Fruit fly (Drosophila melanogaster) whole organism, embryonic: ENCODE measurements around the gene CG10324.

ENCODE experiments used
- CG10147 ChIP-seq: fragments of 200-800 bp; sonication (Bioruptor generic); optimal IDR thresholded peaks from 2 replicates; lab custom pipeline; 2019; ENCODE audit warnings: missing biosample characterization, mild to moderate bottlenecking, missing genetic modification characterization, moderate library complexity
- CG10321 ChIP-seq: fragments of 200-800 bp; sonication (Bioruptor generic); IDR thresholded peaks from 2 replicates; pipeline ENCODE4 v1.3.6; 2022; ENCODE audit warnings: missing biosample characterization, missing genetic modification characterization
- CG10979 ChIP-seq: fragments of 200-800 bp; sonication (Bioruptor generic); optimal IDR thresholded peaks from 2 replicates; lab custom pipeline; 2018; ENCODE audit warnings: missing biosample characterization, mild to moderate bottlenecking, missing genetic modification characterization, moderate library complexity
- CG11504 ChIP-seq: fragments of 200-800 bp; sonication (Bioruptor generic); optimal IDR thresholded peaks from 3 replicates; lab custom pipeline; 2019; ENCODE audit warnings: missing biosample characterization, mild to moderate bottlenecking, missing genetic modification characterization, moderate library complexity
- CG12219 ChIP-seq: fragments of 200-800 bp; sonication (Bioruptor generic); optimal IDR thresholded peaks from 3 replicates; lab custom pipeline; 2018; ENCODE audit warnings: missing biosample characterization, mild to moderate bottlenecking, missing genetic modification characterization
- CG12391 ChIP-seq: fragments of 200-800 bp; sonication (Bioruptor generic); optimal IDR thresholded peaks from 3 replicates; lab custom pipeline; 2018; ENCODE audit warnings: missing biosample characterization, mild to moderate bottlenecking, missing genetic modification characterization, moderate library complexity
- CG14710 ChIP-seq: fragments of 200-800 bp; sonication (Bioruptor generic); optimal IDR thresholded peaks from 3 replicates; lab custom pipeline; 2019; ENCODE audit warnings: missing biosample characterization, mild to moderate bottlenecking, missing genetic modification characterization, moderate library complexity
- CG15269 ChIP-seq: fragments of 200-800 bp; sonication (Bioruptor generic); optimal IDR thresholded peaks from 2 replicates; lab custom pipeline; 2018; ENCODE audit warnings: missing biosample characterization, mild to moderate bottlenecking, missing genetic modification characterization, moderate library complexity
- CG16813 ChIP-seq: fragments of 200-800 bp; sonication (Bioruptor generic); IDR thresholded peaks from 3 replicates; pipeline ENCODE4 v1.3.6; 2022; ENCODE audit warnings: missing biosample characterization, missing genetic modification characterization; ENCODE audit not compliant: partially characterized antibody
- CG34224 ChIP-seq: fragments of 200-800 bp; sonication (Bioruptor generic); IDR thresholded peaks from 3 replicates; pipeline ENCODE4 v1.3.6; 2022; ENCODE audit warnings: missing biosample characterization, missing genetic modification characterization; ENCODE audit not compliant: partially characterized antibody
- CG4404 ChIP-seq: fragments of 200-800 bp; sonication (Bioruptor generic); IDR thresholded peaks from 2 replicates; pipeline ENCODE4 v1.3.6; 2022; ENCODE audit warnings: missing biosample characterization, missing genetic modification characterization
- CG4707 ChIP-seq: fragments of 200-800 bp; sonication (Bioruptor generic); optimal IDR thresholded peaks from 2 replicates; lab custom pipeline; 2018; ENCODE audit warnings: missing biosample characterization, mild to moderate bottlenecking, missing genetic modification characterization, moderate library complexity
- CG5245 ChIP-seq: fragments of 200-800 bp; sonication (Bioruptor generic); optimal IDR thresholded peaks from 3 replicates; lab custom pipeline; 2016; ENCODE audit warnings: missing biosample characterization, missing genetic modification characterization
- CG6654 ChIP-seq: fragments of 200-800 bp; sonication (Bioruptor generic); optimal IDR thresholded peaks from 2 replicates; lab custom pipeline; 2017; ENCODE audit warnings: missing biosample characterization, mild to moderate bottlenecking, missing genetic modification characterization
- CG7963 ChIP-seq: fragments of 200-800 bp; sonication (Bioruptor generic); IDR thresholded peaks from 3 replicates; pipeline ENCODE4 v1.3.6; 2022; ENCODE audit warnings: missing biosample characterization, missing genetic modification characterization; ENCODE audit not compliant: partially characterized antibody
- CG9609 ChIP-seq: fragments of 200-800 bp; sonication (Bioruptor generic); optimal IDR thresholded peaks from 3 replicates; lab custom pipeline; 2016; ENCODE audit warnings: missing biosample characterization, missing genetic modification characterization
- Dll ChIP-seq: fragments of 200-800 bp; sonication (Bioruptor generic); IDR thresholded peaks from 4 replicates; pipeline ENCODE4 v1.3.6; 2022; ENCODE audit warnings: missing biosample characterization, missing genetic modification characterization; ENCODE audit not compliant: partially characterized antibody
- ERR ChIP-seq: fragments of 200-800 bp; sonication (Bioruptor generic); optimal IDR thresholded peaks from 2 replicates; lab custom pipeline; 2016; ENCODE audit warnings: missing biosample characterization, missing genetic modification characterization
- Elba2 ChIP-seq: fragments of 200-800 bp; sonication (Bioruptor generic); optimal IDR thresholded peaks from 3 replicates; lab custom pipeline; 2016; ENCODE audit warnings: missing biosample characterization, missing genetic modification characterization
- Ets97D ChIP-seq: fragments of 200-800 bp; sonication (Bioruptor generic); optimal IDR thresholded peaks from 3 replicates; lab custom pipeline; 2016; ENCODE audit warnings: missing biosample characterization, missing genetic modification characterization
- Hr78 ChIP-seq, 2 experiments: fragments of 200-800 bp in 1 of 2; fragments of >200 bp in 1 of 2; sonication (Bioruptor generic) in 1 of 2; optimal IDR thresholded peaks; 2 replicates each; lab custom pipeline; 2017 to 2019; ENCODE audit warnings: missing biosample characterization in 2 of 2, missing genetic modification characterization in 2 of 2, mild to moderate bottlenecking in 1 of 2, moderate library complexity in 1 of 2
- Kr ChIP-seq: fragments of 200-800 bp; sonication (Bioruptor generic); optimal IDR thresholded peaks from 2 replicates; lab custom pipeline; 2017; ENCODE audit warnings: missing biosample characterization, mild to moderate bottlenecking, missing genetic modification characterization
- MBD-R2 ChIP-seq: fragments of 200-800 bp; sonication (Bioruptor generic); IDR thresholded peaks from 2 replicates; pipeline ENCODE4 v1.3.6; 2022; ENCODE audit warnings: missing biosample characterization, missing genetic modification characterization
- MESR4 ChIP-seq: fragments of 200-800 bp; sonication (Bioruptor generic); optimal IDR thresholded peaks from 2 replicates; lab custom pipeline; 2018; ENCODE audit warnings: missing biosample characterization, mild to moderate bottlenecking, missing genetic modification characterization, moderate library complexity
- Mrtf ChIP-seq: fragments of 200-800 bp; sonication (Bioruptor generic); IDR thresholded peaks from 3 replicates; pipeline ENCODE4 v1.3.6; 2022; ENCODE audit warnings: missing biosample characterization, missing genetic modification characterization
- Myb ChIP-seq: fragments of 200-800 bp; sonication (Bioruptor generic); optimal IDR thresholded peaks from 2 replicates; lab custom pipeline; 2016; ENCODE audit warnings: missing biosample characterization, missing genetic modification characterization
- Opbp ChIP-seq: fragments of 200-800 bp; sonication (Bioruptor generic); IDR thresholded peaks from 3 replicates; pipeline ENCODE4 v1.3.6; 2022; ENCODE audit warnings: missing biosample characterization, missing genetic modification characterization; ENCODE audit not compliant: partially characterized antibody
- PHDP ChIP-seq: fragments of 200-800 bp; sonication (Bioruptor generic); optimal IDR thresholded peaks from 3 replicates; lab custom pipeline; 2018; ENCODE audit warnings: missing biosample characterization, mild to moderate bottlenecking, missing genetic modification characterization, moderate library complexity
- Scr ChIP-seq: fragments of 200-800 bp; sonication (Bioruptor generic); IDR thresholded peaks from 2 replicates; pipeline ENCODE4 v1.3.6; 2022; ENCODE audit warnings: missing biosample characterization, missing genetic modification characterization; ENCODE audit not compliant: partially characterized antibody
- Sry-δ ChIP-seq: fragments of 200-800 bp; sonication (Bioruptor generic); optimal IDR thresholded peaks from 2 replicates; lab custom pipeline; 2016; ENCODE audit warnings: missing biosample characterization, missing genetic modification characterization
- Ssrp ChIP-seq: fragments of 200-800 bp; sonication (Bioruptor generic); optimal IDR thresholded peaks from 2 replicates; lab custom pipeline; 2018; ENCODE audit warnings: missing biosample characterization, mild to moderate bottlenecking, missing genetic modification characterization, moderate library complexity
- Usf ChIP-seq: fragments of 200-800 bp; sonication (Bioruptor generic); optimal IDR thresholded peaks from 2 replicates; lab custom pipeline; 2017; ENCODE audit warnings: missing genotype, missing biosample characterization, missing genetic modification characterization
- YL-1 ChIP-seq: fragments of 200-800 bp; sonication (Bioruptor generic); optimal IDR thresholded peaks from 3 replicates; lab custom pipeline; 2017; ENCODE audit warnings: missing biosample characterization, mild to moderate bottlenecking, missing genetic modification characterization
- bbx ChIP-seq: fragments of 200-800 bp; sonication (Bioruptor generic); IDR thresholded peaks from 2 replicates; pipeline ENCODE4 v1.3.6; 2022; ENCODE audit warnings: missing biosample characterization, missing genetic modification characterization; ENCODE audit not compliant: partially characterized antibody
- crc ChIP-seq: fragments of 200-800 bp; sonication (Bioruptor generic); optimal IDR thresholded peaks from 2 replicates; lab custom pipeline; 2016; ENCODE audit warnings: missing biosample characterization, missing genetic modification characterization
- croc ChIP-seq: fragments of 200-800 bp; sonication (Bioruptor generic); conservative IDR thresholded peaks from 3 replicates; pipeline ENCODE4 v1.3.6; 2022; ENCODE audit warnings: missing biosample characterization, missing genetic modification characterization
- disco-r ChIP-seq: fragments of 200-800 bp; sonication (Bioruptor generic); optimal IDR thresholded peaks from 2 replicates; lab custom pipeline; 2016; ENCODE audit warnings: missing biosample characterization, missing genetic modification characterization
- fd64A ChIP-seq: fragments of 200-800 bp; sonication (Bioruptor generic); optimal IDR thresholded peaks from 3 replicates; lab custom pipeline; 2018; ENCODE audit warnings: missing biosample characterization, mild to moderate bottlenecking, missing genetic modification characterization
- ind ChIP-seq: fragments of 200-800 bp; sonication (Bioruptor generic); optimal IDR thresholded peaks from 3 replicates; lab custom pipeline; 2016; ENCODE audit warnings: missing biosample characterization, missing genetic modification characterization
- mld ChIP-seq: fragments of 200-800 bp; sonication (Bioruptor generic); IDR thresholded peaks from 3 replicates; pipeline ENCODE4 v1.3.6; 2022; ENCODE audit warnings: missing biosample characterization, missing genetic modification characterization; ENCODE audit not compliant: partially characterized antibody
- onecut ChIP-seq: fragments of 200-800 bp; sonication (Bioruptor generic); IDR thresholded peaks from 2 replicates; pipeline ENCODE4 v1.3.6; 2022; ENCODE audit warnings: missing biosample characterization, missing genetic modification characterization
- phol ChIP-seq: fragments of 200-800 bp; sonication (Bioruptor generic); optimal IDR thresholded peaks from 3 replicates; lab custom pipeline; 2018; ENCODE audit warnings: missing biosample characterization, mild to moderate bottlenecking, missing genetic modification characterization, moderate library complexity
- pita ChIP-seq: fragments of 200-800 bp; sonication (Bioruptor generic); optimal IDR thresholded peaks from 2 replicates; lab custom pipeline; 2017; ENCODE audit warnings: missing biosample characterization, mild to moderate bottlenecking, missing genetic modification characterization
- run ChIP-seq: fragments of 200-800 bp; sonication (Bioruptor generic); optimal IDR thresholded peaks from 3 replicates; lab custom pipeline; 2018; ENCODE audit warnings: missing biosample characterization, mild to moderate bottlenecking, missing genetic modification characterization
- sd ChIP-seq: fragments of 200-800 bp; sonication (Bioruptor generic); optimal IDR thresholded peaks from 3 replicates; lab custom pipeline; 2018; ENCODE audit warnings: missing biosample characterization, mild to moderate bottlenecking, missing genetic modification characterization, moderate library complexity
- unc-4 ChIP-seq: fragments of 200-800 bp; sonication (Bioruptor generic); IDR thresholded peaks from 2 replicates; pipeline ENCODE4 v1.3.6; 2022; ENCODE audit warnings: missing biosample characterization, missing genetic modification characterization; ENCODE audit not compliant: partially characterized antibody
- vvl ChIP-seq: fragments of 200-800 bp; sonication (Bioruptor generic); IDR thresholded peaks from 2 replicates; pipeline ENCODE4 v1.3.6; 2022; ENCODE audit warnings: missing biosample characterization, missing genetic modification characterization

The CG10324 gene

dm6 chr3R:16643591-16643990 lies 3.2 kb downstream of the CG10324 start, which contains the start of gene Arl6IP1 (continued):
- TF ChIP-seq unc-4 (GFP tag; lab: Robert Waterston, UW) (peak; percentile 34; the same call in 1 of the 2 replicates), vvl (GFP tag; lab: Robert Waterston, UW) (0 out of 2 replicates have a peak, but pooled peaks have one; percentile 11), ERR (GFP tag; lab: Kevin White, UChicago) (no peak), Sry-δ (GFP tag; lab: Kevin White, UChicago) (peak; percentile 62), CG4404 (GFP tag; lab: Robert Waterston, UW) (no peak), CG9609 (no peak), CG7963 (0 out of 3 replicates have a peak, but pooled peaks have one; percentile 39)

DNA sequence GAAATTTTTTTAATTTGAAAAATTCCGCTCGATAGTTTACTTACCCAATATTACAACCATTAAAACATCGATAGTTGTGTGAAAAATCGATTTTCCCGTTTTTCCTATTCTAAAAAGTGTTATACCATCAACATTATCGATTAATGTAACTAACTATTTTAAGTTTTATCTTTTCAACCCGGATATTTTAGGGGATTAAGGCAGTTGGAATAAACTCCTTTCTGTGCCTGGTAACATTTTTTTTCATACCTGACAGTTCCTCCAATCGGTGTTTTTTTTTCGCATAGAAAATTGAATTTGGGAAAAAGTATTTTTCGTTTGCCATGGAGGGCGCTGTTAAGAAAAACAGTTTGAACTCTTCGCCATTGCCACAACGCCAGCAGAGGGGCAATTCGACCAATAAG lies 6.8 kb downstream of the CG10324 start, which contains the start of gene nonA-l:
TSS of gene nonA-l (plus strand) at position 201 of the 404 bp plus-strand sequence.
- TF ChIP-seq sd: no peak
- peak; percentile 64 for TF ChIP-seq CG14710 (tag; lab: Kevin White, UChicago)
- TF ChIP-seq CG12391 (tag; lab: Kevin White, UChicago): peak; percentile 18
- no peak for TF ChIP-seq Hr78 (GFP tag; optimal IDR thresholded peaks at IDR 0.05; lab: Kevin White, UChicago)
- peak; percentile 90 for TF ChIP-seq bbx (GFP tag; lab: Robert Waterston, UW)
- peak; percentile 25; the same call in 1 of the 2 replicates for TF ChIP-seq MBD-R2 (GFP tag; lab: Robert Waterston, UW)
- TF ChIP-seq CG4707 (GFP tag; lab: Kevin White, UChicago): no peak
- TF ChIP-seq unc-4 (GFP tag; lab: Robert Waterston, UW): peak; percentile 87
- TF ChIP-seq pita (GFP tag; lab: Kevin White, UChicago): peak; percentile 55
- TF ChIP-seq CG7963: peak; percentile 73
- no peak for TF ChIP-seq ind
- no peak for TF ChIP-seq PHDP (tag; lab: Kevin White, UChicago)
- no peak for TF ChIP-seq fd64A (GFP tag; lab: Kevin White, UChicago)
- TF ChIP-seq MESR4 (GFP tag; lab: Kevin White, UChicago): peak; percentile 75
- TF ChIP-seq Myb (GFP tag; lab: Kevin White, UChicago): peak; percentile 65
- peak; percentile 76; the same call in 2 of the 3 replicates for TF ChIP-seq Opbp (GFP tag; lab: Robert Waterston, UW)
- TF ChIP-seq Scr: peak; percentile 88
- no peak for TF ChIP-seq CG10321
- TF ChIP-seq Usf (GFP tag; lab: Kevin White, UChicago): no peak
- no peak for TF ChIP-seq run (tag; lab: Kevin White, UChicago)
- no peak for TF ChIP-seq Ssrp (tag; lab: Kevin White, UChicago)
- TF ChIP-seq croc: no peak
- peak; percentile 78 for TF ChIP-seq YL-1 (GFP tag; lab: Kevin White, UChicago)
- TF ChIP-seq phol: peak; percentile 28
- no peak for TF ChIP-seq disco-r (GFP tag; lab: Kevin White, UChicago)
- no peak for TF ChIP-seq CG10147 (GFP tag; lab: Kevin White, UChicago)
- TF ChIP-seq CG12219 (GFP tag; lab: Kevin White, UChicago): no peak
- TF ChIP-seq CG6654 (GFP tag; lab: Kevin White, UChicago): no peak
- no peak for TF ChIP-seq CG5245 (GFP tag; lab: Kevin White, UChicago)
- no peak for TF ChIP-seq crc
- peak; percentile 78; the same call in 2 of the 3 replicates for TF ChIP-seq mld (GFP tag; lab: Robert Waterston, UW)
- no peak for TF ChIP-seq Mrtf
- TF ChIP-seq Kr (GFP tag; lab: Kevin White, UChicago): no peak
- TF ChIP-seq CG11504 (tag; lab: Kevin White, UChicago): peak; percentile 89
- TF ChIP-seq CG16813 (GFP tag; lab: Robert Waterston, UW): peak; percentile 88
- peak; percentile 61 for TF ChIP-seq Ets97D
- TF ChIP-seq Elba2 (GFP tag; lab: Kevin White, UChicago): peak; percentile 36
- peak; percentile 85 for TF ChIP-seq onecut (GFP tag; lab: Robert Waterston, UW)
- TF ChIP-seq CG10979 (tag; lab: Kevin White, UChicago): no peak
- TF ChIP-seq CG15269 (tag; lab: Kevin White, UChicago): no peak
- TF ChIP-seq CG34224: peak; percentile 74
- TF ChIP-seq Dll (GFP tag; lab: Robert Waterston, UW): peak; percentile 90
